Fruit fly (Drosophila melanogaster) Kc167 (cell line): ENCODE measurements around the gene Acp33A.

Source experiments
- Myc ChIP-seq: fragments of >200 bp; optimal IDR thresholded peaks from 2 replicates; lab custom pipeline; 2017; ENCODE audit warnings: missing external identifiers
- Sin3A ChIP-seq: fragments of >200 bp; optimal IDR thresholded peaks from 2 replicates; lab custom pipeline; 2018; ENCODE audit warnings: missing external identifiers
- h ChIP-seq: fragments of >200 bp; optimal IDR thresholded peaks from 3 replicates; lab custom pipeline; 2018; ENCODE audit warnings: missing external identifiers
- insv ChIP-seq: fragments of >200 bp; optimal IDR thresholded peaks from 3 replicates; lab custom pipeline; 2018; ENCODE audit warnings: missing external identifiers
- psq ChIP-seq: fragments of >200 bp; optimal IDR thresholded peaks from 2 replicates; lab custom pipeline; 2017; ENCODE audit warnings: missing external identifiers
- ttk ChIP-seq: sonication (Bioruptor generic); optimal IDR thresholded peaks from 2 replicates; lab custom pipeline; 2017; ENCODE audit warnings: missing external identifiers

Gene Acp33A

DNA sequence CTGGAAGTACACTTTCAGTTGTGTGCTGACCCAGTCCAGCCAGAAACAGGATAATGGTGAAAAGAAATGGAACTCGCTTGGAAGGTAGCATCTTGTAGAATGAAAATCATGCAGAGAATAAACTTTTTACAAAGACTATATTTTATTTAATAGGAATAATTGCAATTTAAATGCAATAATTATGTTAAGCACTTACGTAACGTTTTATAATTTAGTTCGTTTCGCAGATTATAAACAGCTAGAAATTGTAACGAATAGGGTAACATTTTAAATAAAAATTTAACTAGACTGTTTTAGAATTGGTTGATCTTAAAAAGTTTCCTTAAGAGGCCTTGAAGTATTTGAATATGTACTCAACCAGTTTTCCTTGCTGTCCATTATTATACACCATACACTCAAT lies at the start of gene Acp33A:
Gene Acp33A, minus strand, starts transcription at position 101 of the 400 bp plus-strand sequence.
- TF ChIP-seq h (lab: Kevin White, UChicago) (no peak), Myc (lab: Kevin White, UChicago) (no peak), Sin3A (lab: Kevin White, UChicago) (no peak), insv (lab: Kevin White, UChicago) (no peak), ttk (no peak), psq (lab: Kevin White, UChicago) (no peak)

DNA sequence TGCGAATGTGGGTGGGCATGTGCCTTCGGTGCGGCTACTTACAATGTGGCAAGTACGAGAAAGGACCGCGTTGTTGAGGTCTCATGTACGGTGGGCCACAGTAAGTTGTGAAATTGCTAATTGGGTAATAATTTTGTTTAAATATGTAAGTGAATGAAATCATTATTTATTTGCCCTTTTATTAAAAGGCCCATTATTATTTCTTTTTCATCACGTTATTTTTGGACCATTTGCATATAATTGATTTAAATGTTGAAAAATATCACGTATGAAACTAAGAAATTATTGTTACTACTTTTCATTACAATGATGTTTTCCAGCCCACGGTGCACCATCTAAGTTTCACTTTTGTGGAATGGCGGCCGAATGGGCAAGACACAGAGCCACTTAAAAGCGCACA lies 36.8 kb upstream of the Acp33A start:
- TF ChIP-seq insv (lab: Kevin White, UChicago), result no peak
- TF ChIP-seq h (lab: Kevin White, UChicago), result no peak
- TF ChIP-seq psq (lab: Kevin White, UChicago), result no peak
- TF ChIP-seq ttk, result no peak
- TF ChIP-seq Sin3A (lab: Kevin White, UChicago), result no peak
- no peak for TF ChIP-seq Myc (lab: Kevin White, UChicago)

DNA sequence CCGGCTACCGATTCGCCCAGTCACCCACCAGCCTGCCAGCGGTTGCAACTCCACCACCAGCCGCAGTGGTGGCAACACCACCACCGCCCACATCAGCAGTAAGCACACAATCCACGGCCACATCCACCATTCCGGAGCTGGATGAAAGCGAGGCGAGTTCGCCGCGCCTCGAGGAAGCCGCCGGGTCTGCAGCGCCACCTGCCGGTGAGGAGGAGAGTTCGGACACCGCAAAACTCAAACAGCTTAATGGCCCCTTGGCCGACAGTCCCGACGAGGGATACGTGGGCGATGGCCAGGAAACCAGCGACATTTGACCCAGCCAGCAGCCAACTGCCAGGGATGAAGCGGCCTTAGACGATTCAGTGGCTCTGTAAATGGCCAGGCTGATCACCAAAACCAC lies 32.7 kb upstream of the Acp33A start:
- TF ChIP-seq insv (lab: Kevin White, UChicago), result no peak
- no peak for TF ChIP-seq Myc (lab: Kevin White, UChicago)
- no peak for TF ChIP-seq ttk
- no peak for TF ChIP-seq psq (lab: Kevin White, UChicago)
- TF ChIP-seq h (lab: Kevin White, UChicago), result no peak
- no peak for TF ChIP-seq Sin3A (lab: Kevin White, UChicago)

DNA sequence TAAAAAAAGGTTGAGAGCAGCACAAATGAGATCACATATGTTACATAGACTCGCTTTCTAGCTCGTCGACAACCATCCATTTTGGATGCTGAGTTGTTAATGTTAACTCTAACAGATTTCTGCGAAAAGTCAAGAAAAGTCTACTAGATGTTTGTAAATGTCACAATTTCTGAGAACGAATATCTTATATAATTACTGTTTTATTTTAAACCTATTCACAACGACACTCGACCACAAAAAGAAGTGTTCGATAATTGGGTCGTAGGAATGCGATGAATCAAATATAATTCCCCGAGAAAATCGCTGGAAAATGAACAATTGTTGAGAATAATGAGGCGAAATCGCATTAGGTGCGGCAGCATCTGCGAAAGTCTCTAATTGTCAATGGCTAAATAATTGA lies 20.2 kb upstream of the Acp33A start, which contains the start of gene spag4:
Gene spag4, minus strand, starts transcription at position 101 of the 400 bp plus-strand sequence.
- TF ChIP-seq Myc (lab: Kevin White, UChicago) (no peak), insv (lab: Kevin White, UChicago) (no peak), psq (lab: Kevin White, UChicago) (no peak), Sin3A (lab: Kevin White, UChicago) (no peak), ttk (no peak), h (lab: Kevin White, UChicago) (no peak)

DNA sequence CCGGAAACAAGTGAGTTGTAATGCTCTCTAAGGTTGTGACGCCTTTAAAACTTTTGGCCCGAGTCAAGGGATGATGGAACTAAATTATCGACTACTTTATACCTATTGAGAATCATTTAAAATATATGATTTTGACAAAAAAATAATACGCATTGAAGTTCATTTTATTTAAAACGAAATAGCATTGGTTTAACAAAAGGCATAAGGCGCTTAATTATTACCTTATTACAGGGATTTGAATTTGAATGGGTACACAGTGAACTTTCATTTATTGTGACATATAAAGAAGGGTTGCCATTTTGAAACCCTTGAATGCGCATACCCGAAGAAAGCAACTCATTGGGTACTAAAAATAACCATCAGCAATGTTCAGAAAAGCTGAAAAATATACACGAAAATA lies 2.4 kb downstream of the Acp33A start:
- TF ChIP-seq ttk (no peak), Myc (lab: Kevin White, UChicago) (no peak), psq (lab: Kevin White, UChicago) (no peak), insv (lab: Kevin White, UChicago) (no peak), Sin3A (lab: Kevin White, UChicago) (no peak), h (lab: Kevin White, UChicago) (no peak)

DNA sequence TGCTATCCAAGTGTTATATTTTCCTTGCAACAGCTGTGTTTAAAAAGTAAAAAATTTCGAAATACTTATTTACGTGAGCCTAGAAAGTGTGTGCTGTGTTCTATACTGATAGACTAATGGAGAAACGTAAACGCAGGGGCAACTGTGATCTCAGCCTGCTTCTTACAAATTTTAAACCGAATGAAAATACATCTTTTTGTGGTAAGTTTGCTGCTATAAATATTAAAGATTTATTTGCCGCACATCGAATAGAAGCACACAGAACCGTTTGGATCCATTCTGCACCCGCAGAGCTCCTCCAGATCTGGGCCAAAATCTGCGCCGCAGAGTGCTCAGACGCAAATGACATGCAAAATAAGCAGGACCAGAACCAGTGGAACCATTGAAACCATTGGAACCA lies 4.7 kb downstream of the Acp33A start, which contains the start of gene Mst33A:
Gene Mst33A, minus strand, starts transcription at position 101 of the 400 bp plus-strand sequence.
- no peak for TF ChIP-seq Sin3A (lab: Kevin White, UChicago)
- no peak for TF ChIP-seq Myc (lab: Kevin White, UChicago)

DNA sequence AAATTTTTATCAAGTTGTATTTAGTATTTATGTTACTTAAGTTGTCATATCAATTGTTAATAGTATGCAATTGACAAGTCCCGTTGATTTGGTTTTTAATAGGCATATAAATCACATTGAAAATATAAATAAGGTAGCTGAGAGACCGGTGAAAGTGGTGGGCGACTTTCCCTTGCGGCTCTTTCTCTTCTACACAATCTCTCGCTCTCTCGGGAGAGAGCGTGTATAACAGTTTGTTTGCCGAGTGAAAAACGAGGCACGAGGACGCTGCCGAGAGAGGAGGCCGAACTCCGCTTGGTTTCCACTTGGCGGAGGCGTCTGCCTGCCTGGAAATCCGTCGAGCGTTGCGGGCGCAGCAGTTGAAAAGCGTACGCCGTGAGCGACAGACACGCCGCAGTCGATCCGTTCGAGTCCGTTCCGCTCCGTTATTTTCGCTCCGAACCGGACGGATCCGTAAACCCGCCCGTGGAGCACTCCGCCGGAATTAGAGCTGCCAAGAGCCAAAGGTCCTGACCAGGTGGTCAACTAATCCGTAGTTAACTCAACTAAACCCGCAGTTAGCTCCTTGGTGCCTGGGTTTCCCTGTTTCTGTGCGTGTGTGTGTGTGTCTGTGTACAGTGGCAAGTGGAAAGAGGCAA lies 9.7 kb downstream of the Acp33A start, which contains the start of gene kek2:
Gene kek2, plus strand, starts transcription at position 321 of the 638 bp plus-strand sequence.
- TF ChIP-seq ttk (no peak), Myc (lab: Kevin White, UChicago) (no peak), h (lab: Kevin White, UChicago) (no peak)

DNA sequence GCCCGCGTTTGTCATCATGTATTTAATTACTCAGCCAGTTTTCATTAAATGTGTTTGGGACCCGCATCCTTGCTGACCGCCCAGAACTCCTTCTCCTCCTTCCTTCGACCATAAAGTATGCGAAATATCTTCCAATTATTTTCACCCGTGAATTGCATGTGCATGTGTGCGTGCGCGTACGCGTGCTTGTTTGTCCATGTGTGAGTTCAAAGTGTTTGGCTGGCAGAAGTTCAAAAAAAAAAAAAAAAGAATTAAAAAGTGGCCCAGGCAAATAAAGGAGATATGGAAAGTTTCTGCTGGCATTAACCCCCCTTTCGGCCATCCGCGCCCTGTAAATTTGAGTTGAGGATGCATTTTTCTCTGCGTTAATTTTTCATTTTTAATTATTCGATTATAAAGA lies 37.7 kb downstream of the Acp33A start:
- TF ChIP-seq Sin3A (lab: Kevin White, UChicago) (no peak), psq (lab: Kevin White, UChicago) (no peak), h (lab: Kevin White, UChicago) (no peak), ttk (no peak), insv (lab: Kevin White, UChicago) (no peak)
